Worm (Caenorhabditis elegans): ENCODE results near the gene ceh-36.

DNA sequence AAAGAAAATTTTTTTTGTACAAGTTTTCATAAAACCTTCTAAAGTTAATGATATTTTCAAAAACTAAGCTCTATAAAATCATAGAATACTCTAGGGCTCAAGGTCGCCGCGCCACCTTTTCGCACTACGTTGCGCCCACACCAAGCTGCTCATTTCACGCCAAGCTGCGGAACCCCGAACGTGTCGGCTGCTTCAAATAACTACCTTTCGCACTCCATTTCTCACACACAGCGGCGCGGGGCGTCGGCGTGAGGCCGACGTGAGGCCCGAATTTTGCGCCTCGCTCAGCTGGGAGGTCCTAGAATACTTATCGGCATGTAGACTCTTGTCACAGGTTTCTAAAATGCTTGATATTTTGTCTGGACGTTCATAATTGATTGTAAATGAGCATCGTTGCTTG, 45.6 kb upstream of the ceh-36 start:
- TF ChIP-seq unc-62 (GFP tag; optimal IDR thresholded peaks at IDR 0.05) (no peak), Y56A3A.18 (GFP tag; IDR thresholded peaks at IDR 0.05) (no peak), snpc-4 (GFP tag; optimal IDR thresholded peaks at IDR 0.05) (peak; percentile 45), snpc-4 (tag; optimal IDR thresholded peaks at IDR 0.05) (peak in 2 of 4 experiments; percentile 59 to 77), attf-3 (GFP tag; conservative IDR thresholded peaks at IDR 0.05) (no peak), rcor-1 (GFP tag; IDR thresholded peaks at IDR 0.05) (no peak), hmg-1.2 (GFP tag; IDR thresholded peaks at IDR 0.05) (no peak), atf-7 (tag; optimal IDR thresholded peaks at IDR 0.05) (no peak), ets-4 (GFP tag; optimal IDR thresholded peaks at IDR 0.05) (no peak), die-1 (tag; optimal IDR thresholded peaks at IDR 0.05) (no peak), F33H1.4 (GFP tag; IDR thresholded peaks at IDR 0.05) (no peak), unc-130 (GFP tag; optimal IDR thresholded peaks at IDR 0.05) (no peak)
